Worm (Caenorhabditis elegans) whole organism, mixed stage, embryonic: ENCODE results near the gene C37C3.17.

Experiments used
- M03D4.4 ChIP-seq: sonication (generic microtip); optimal IDR thresholded peaks from 2 replicates; lab custom pipeline; 2017; ENCODE audit warnings: mild to moderate bottlenecking, missing genetic modification characterization, missing compliant biosample characterization
- bed-3 ChIP-seq: fragments of 200-800 bp; sonication (Bioruptor generic); optimal IDR thresholded peaks from 3 replicates; lab custom pipeline; 2018; ENCODE audit warnings: mild to moderate bottlenecking, missing genetic modification characterization, moderate library complexity, missing compliant biosample characterization
- blmp-1 ChIP-seq: fragments of 150-350 bp; optimal IDR thresholded peaks from 2 replicates; lab custom pipeline; 2014; ENCODE audit warnings: missing biosample characterization, missing genetic modification characterization
- ceh-39 ChIP-seq: fragments of 150-350 bp; optimal IDR thresholded peaks from 2 replicates; lab custom pipeline; 2014; ENCODE audit warnings: missing biosample characterization, missing genetic modification characterization
- ceh-43 ChIP-seq: fragments of 200-800 bp; sonication (Bioruptor generic); optimal IDR thresholded peaks from 2 replicates; lab custom pipeline; 2018; ENCODE audit warnings: mild to moderate bottlenecking, missing genetic modification characterization, moderate library complexity, missing compliant biosample characterization
- ceh-83 ChIP-seq: fragments of 200-800 bp; sonication (Bioruptor generic); optimal IDR thresholded peaks from 2 replicates; lab custom pipeline; 2018; ENCODE audit warnings: mild to moderate bottlenecking, missing genetic modification characterization, missing compliant biosample characterization
- ces-1 ChIP-seq: fragments of 150-350 bp; optimal IDR thresholded peaks from 2 replicates; lab custom pipeline; 2014; ENCODE audit warnings: missing biosample characterization, missing genetic modification reagents, missing genetic modification characterization
- cnd-1 ChIP-seq: fragments of 200-800 bp; sonication (Bioruptor generic); optimal IDR thresholded peaks from 2 replicates; lab custom pipeline; 2018; ENCODE audit warnings: mild to moderate bottlenecking, missing genetic modification characterization, missing compliant biosample characterization
- drap-1 ChIP-seq: fragments of 200-800 bp; sonication (Bioruptor generic); optimal IDR thresholded peaks from 3 replicates; lab custom pipeline; 2018; ENCODE audit warnings: mild to moderate bottlenecking, missing genetic modification characterization, missing compliant biosample characterization
- elt-1 ChIP-seq: sonication (generic microtip); optimal IDR thresholded peaks from 2 replicates; lab custom pipeline; 2017; ENCODE audit warnings: missing genetic modification characterization, mild to moderate bottlenecking, missing compliant biosample characterization, antibody characterized with exemption, moderate library complexity, borderline replicate concordance; ENCODE audit not compliant: insufficient read depth
- elt-3 ChIP-seq: fragments of 150-350 bp; optimal IDR thresholded peaks from 2 replicates; lab custom pipeline; 2014; ENCODE audit warnings: missing biosample characterization, missing genetic modification characterization
- flh-1 ChIP-seq: fragments of 200-800 bp; sonication (Bioruptor generic); optimal IDR thresholded peaks from 2 replicates; lab custom pipeline; 2018; ENCODE audit warnings: mild to moderate bottlenecking, missing genetic modification characterization, moderate library complexity, missing compliant biosample characterization
- ham-2 ChIP-seq: fragments of 200-800 bp; sonication (Bioruptor generic); optimal IDR thresholded peaks from 2 replicates; lab custom pipeline; 2018; ENCODE audit warnings: mild to moderate bottlenecking, missing genetic modification characterization, missing compliant biosample characterization
- hlh-1 ChIP-seq: fragments of 150-350 bp; optimal IDR thresholded peaks from 2 replicates; lab custom pipeline; 2014; ENCODE audit warnings: missing biosample characterization, missing genetic modification reagents, missing genetic modification characterization
- lin-13 ChIP-seq: fragments of 150-350 bp; optimal IDR thresholded peaks from 2 replicates; lab custom pipeline; 2014; ENCODE audit warnings: missing biosample characterization, missing genetic modification characterization
- lin-32 ChIP-seq: fragments of 200-800 bp; sonication (Bioruptor generic); optimal IDR thresholded peaks from 2 replicates; lab custom pipeline; 2018; ENCODE audit warnings: mild to moderate bottlenecking, missing genetic modification characterization, missing compliant biosample characterization
- lsy-2 ChIP-seq: fragments of 150-350 bp; optimal IDR thresholded peaks from 2 replicates; lab custom pipeline; 2014; ENCODE audit warnings: missing biosample characterization, missing genetic modification characterization
- mab-5 ChIP-seq: fragments of 150-350 bp; optimal IDR thresholded peaks from 2 replicates; lab custom pipeline; 2014; ENCODE audit warnings: missing biosample characterization, missing genetic modification characterization
- mep-1 ChIP-seq: fragments of 150-350 bp; optimal IDR thresholded peaks from 2 replicates; lab custom pipeline; 2017; ENCODE audit warnings: missing biosample characterization, missing genetic modification reagents, missing genetic modification characterization, inconsistent platforms
- mls-2 ChIP-seq: sonication (generic microtip); optimal IDR thresholded peaks from 2 replicates; lab custom pipeline; 2016; ENCODE audit warnings: mild to moderate bottlenecking, missing genetic modification characterization, moderate library complexity, missing compliant biosample characterization
- nhr-2 ChIP-seq: fragments of 150-350 bp; optimal IDR thresholded peaks from 2 replicates; lab custom pipeline; 2014; ENCODE audit warnings: missing biosample characterization, missing genetic modification characterization
- nhr-237 ChIP-seq: fragments of 150-350 bp; optimal IDR thresholded peaks from 2 replicates; lab custom pipeline; 2014; ENCODE audit warnings: missing biosample characterization, missing genetic modification characterization
- nhr-28 ChIP-seq: fragments of 150-350 bp; optimal IDR thresholded peaks from 2 replicates; lab custom pipeline; 2014; ENCODE audit warnings: missing biosample characterization, missing genetic modification characterization
- nhr-76 ChIP-seq: sonication (generic microtip); optimal IDR thresholded peaks from 2 replicates; lab custom pipeline; 2017; ENCODE audit warnings: missing biosample characterization, missing genetic modification characterization
- pha-4 ChIP-seq: fragments of 150-350 bp; optimal IDR thresholded peaks from 2 replicates; lab custom pipeline; 2018; ENCODE audit warnings: missing biosample characterization, missing genetic modification reagents, missing genetic modification characterization
- sem-2 ChIP-seq: fragments of 200-800 bp; sonication (Bioruptor generic); optimal IDR thresholded peaks from 2 replicates; lab custom pipeline; 2018; ENCODE audit warnings: mild to moderate bottlenecking, missing genetic modification characterization, missing compliant biosample characterization
- snpc-4 ChIP-seq: fragments of 150-350 bp; optimal IDR thresholded peaks from 2 replicates; lab custom pipeline; 2014; ENCODE audit warnings: missing biosample characterization, missing genetic modification characterization
- sptf-1 ChIP-seq: sonication (generic microtip); optimal IDR thresholded peaks from 2 replicates; lab custom pipeline; 2017; ENCODE audit warnings: mild to moderate bottlenecking, missing genetic modification characterization, moderate library complexity, missing compliant biosample characterization
- tbx-8 ChIP-seq: fragments of 200-800 bp; sonication (Bioruptor generic); optimal IDR thresholded peaks from 2 replicates; lab custom pipeline; 2018; ENCODE audit warnings: mild to moderate bottlenecking, missing genetic modification characterization, moderate library complexity, missing compliant biosample characterization
- unc-120 ChIP-seq: sonication (generic microtip); optimal IDR thresholded peaks from 2 replicates; lab custom pipeline; 2017; ENCODE audit warnings: missing genetic modification characterization, missing compliant biosample characterization; ENCODE audit not compliant: poor library complexity, severe bottlenecking
- unc-39 ChIP-seq: fragments of 150-350 bp; optimal IDR thresholded peaks from 2 replicates; lab custom pipeline; 2014; ENCODE audit warnings: missing biosample characterization, missing genetic modification characterization
- unc-62 ChIP-seq: fragments of 150-350 bp; optimal IDR thresholded peaks from 2 replicates; lab custom pipeline; 2014; ENCODE audit warnings: missing biosample characterization, missing genetic modification reagents, missing genetic modification characterization
- zip-8 ChIP-seq: fragments of 150-350 bp; optimal IDR thresholded peaks from 2 replicates; lab custom pipeline; 2014; ENCODE audit warnings: missing biosample characterization, missing genetic modification characterization
- ztf-11 ChIP-seq: fragments of 150-350 bp; optimal IDR thresholded peaks from 2 replicates; lab custom pipeline; 2014; ENCODE audit warnings: missing biosample characterization, missing genetic modification characterization

The C37C3.17 gene

DNA sequence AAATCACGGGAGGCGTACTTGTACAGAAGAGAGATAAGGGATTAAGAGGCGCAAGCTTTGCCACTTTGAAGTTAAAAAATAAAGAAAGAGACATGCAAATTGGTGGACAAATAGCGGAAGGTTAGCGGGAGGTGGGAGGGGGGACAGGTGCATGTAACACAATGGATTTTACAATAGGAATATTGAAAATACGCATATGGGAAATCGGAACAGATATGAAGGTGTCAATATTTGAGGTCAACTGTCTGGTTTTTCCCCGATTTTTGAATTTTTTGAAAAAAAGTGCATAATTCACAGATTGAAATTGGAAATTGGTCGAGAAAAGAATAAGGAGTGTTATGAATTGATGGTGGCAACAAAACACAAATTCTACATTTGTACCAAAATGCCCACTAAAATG, at the start of gene C37C3.17:
C37C3.17 (minus strand) TSS at position 101 of the 400 bp plus-strand sequence.
- TF ChIP-seq ham-2 (GFP tag; lab: Kevin White, UChicago) (no peak), mls-2 (no peak), elt-3 (no peak), ceh-83 (no peak), lsy-2 (tag; lab: Kevin White, UChicago) (no peak), ztf-11 (no peak), pha-4 (tag; lab: Kevin White, UChicago) (no peak), lin-13 (tag; lab: Kevin White, UChicago) (no peak), nhr-76 (no peak), drap-1 (GFP tag; lab: Kevin White, UChicago) (no peak), mep-1 (tag; lab: Kevin White, UChicago) (no peak), bed-3 (GFP tag; lab: Kevin White, UChicago) (no peak), nhr-237 (tag; lab: Kevin White, UChicago) (no peak), elt-1 (no peak), unc-120 (tag; lab: Kevin White, UChicago) (no peak), mab-5 (tag; lab: Kevin White, UChicago) (no peak), cnd-1 (tag; lab: Kevin White, UChicago) (no peak), zip-8 (tag; lab: Kevin White, UChicago) (no peak)
- TF ChIP-seq, all 35 proteins: peak for 0

DNA sequence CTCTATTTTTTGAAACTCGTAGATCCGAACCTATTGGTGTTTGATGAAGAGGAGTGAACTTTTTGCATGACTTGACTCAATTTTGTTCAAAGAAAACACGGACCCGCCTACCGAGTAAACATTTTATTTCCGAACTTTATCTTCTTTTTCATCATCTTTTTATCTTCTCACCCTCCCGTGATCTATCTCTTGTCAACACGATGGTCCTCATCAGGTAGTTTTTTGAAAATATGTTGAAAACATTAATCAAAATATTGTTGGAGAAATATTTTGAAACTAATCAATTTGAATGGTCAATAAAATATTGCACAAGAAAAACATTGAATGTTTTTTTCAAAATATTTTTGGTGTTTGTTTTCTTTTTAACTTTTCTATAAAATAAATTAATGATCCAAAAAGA, 46.7 kb upstream of the C37C3.17 start:
- no peak for TF ChIP-seq flh-1
- no peak for TF ChIP-seq mls-2
- TF ChIP-seq nhr-237 (tag; lab: Kevin White, UChicago): no peak
- TF ChIP-seq nhr-76: no peak
- no peak for TF ChIP-seq ztf-11
- TF ChIP-seq sem-2 (GFP tag; lab: Kevin White, UChicago): no peak
- no peak for TF ChIP-seq nhr-2 (tag; lab: Kevin White, UChicago)
- no peak for TF ChIP-seq zip-8 (tag; lab: Kevin White, UChicago)
- no peak for TF ChIP-seq sptf-1 (tag; lab: Kevin White, UChicago)
- TF ChIP-seq ceh-83: no peak
- TF ChIP-seq unc-62: no peak
- TF ChIP-seq snpc-4 (tag; lab: Kevin White, UChicago): no peak
- TF ChIP-seq lsy-2 (tag; lab: Kevin White, UChicago): no peak
- TF ChIP-seq ham-2 (GFP tag; lab: Kevin White, UChicago): no peak
- no peak for TF ChIP-seq bed-3 (GFP tag; lab: Kevin White, UChicago)
- TF ChIP-seq hlh-1 (tag; lab: Kevin White, UChicago): no peak
- no peak for TF ChIP-seq unc-39 (tag; lab: Kevin White, UChicago)
- no peak for TF ChIP-seq blmp-1
- no peak for TF ChIP-seq lin-32
- TF ChIP-seq, all 35 proteins: peak for 0

DNA sequence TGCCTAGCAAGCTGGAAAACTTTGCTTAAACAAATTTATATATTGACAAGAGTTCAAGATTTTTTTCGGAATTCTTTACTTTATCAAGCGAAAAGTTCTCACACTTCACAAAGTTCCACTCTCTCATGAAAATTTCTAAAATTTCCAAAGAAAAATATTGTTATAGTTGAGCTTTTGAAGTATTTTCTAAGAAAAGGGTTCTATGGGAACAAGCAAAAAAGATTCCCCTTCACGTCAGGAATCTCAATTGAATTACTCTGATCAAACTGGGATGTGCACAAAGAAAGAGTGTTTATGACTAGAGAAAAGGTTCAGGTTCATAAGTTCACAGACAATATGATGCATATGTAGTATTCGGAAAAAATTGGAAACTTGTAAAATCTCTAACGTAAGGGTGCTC, 42.7 kb upstream of the C37C3.17 start:
- TF ChIP-seq ceh-83: no peak
- no peak for TF ChIP-seq sem-2 (GFP tag; lab: Kevin White, UChicago)
- TF ChIP-seq mls-2: no peak
- no peak for TF ChIP-seq tbx-8
- TF ChIP-seq flh-1: no peak
- no peak for TF ChIP-seq drap-1 (GFP tag; lab: Kevin White, UChicago)
- TF ChIP-seq nhr-2 (tag; lab: Kevin White, UChicago): no peak
- TF ChIP-seq nhr-76: no peak
- TF ChIP-seq elt-1: no peak
- no peak for TF ChIP-seq sptf-1 (tag; lab: Kevin White, UChicago)
- TF ChIP-seq bed-3 (GFP tag; lab: Kevin White, UChicago): no peak
- TF ChIP-seq ceh-39 (tag; lab: Kevin White, UChicago): no peak
- no peak for TF ChIP-seq ces-1 (GFP tag; lab: Kevin White, UChicago)
- no peak for TF ChIP-seq mep-1 (tag; lab: Kevin White, UChicago)
- no peak for TF ChIP-seq hlh-1 (tag; lab: Kevin White, UChicago)
- TF ChIP-seq ham-2 (GFP tag; lab: Kevin White, UChicago): no peak
- TF ChIP-seq ztf-11: no peak
- TF ChIP-seq unc-120 (tag; lab: Kevin White, UChicago): no peak
- TF ChIP-seq nhr-28 (tag; lab: Kevin White, UChicago): no peak
- TF ChIP-seq lin-13 (tag; lab: Kevin White, UChicago): no peak

DNA sequence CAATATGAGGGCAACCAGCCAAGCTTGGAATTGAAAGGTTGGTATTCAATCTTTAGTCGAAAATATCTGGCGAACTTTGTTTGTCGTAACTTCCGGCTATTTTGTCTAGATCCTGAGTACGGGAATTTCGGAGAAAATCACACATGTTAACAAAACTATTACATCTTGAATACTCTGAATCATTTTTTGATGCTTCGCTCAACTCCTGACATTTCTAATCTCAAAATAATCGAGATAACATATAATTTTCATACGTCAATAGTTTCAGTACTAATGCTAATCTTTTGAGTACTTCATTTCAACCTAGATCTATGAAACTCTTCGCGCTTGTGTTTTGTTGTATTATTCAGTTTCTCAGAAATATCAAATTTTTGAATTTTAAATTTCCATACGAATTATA, 39.5 kb upstream of the C37C3.17 start:
- TF ChIP-seq sem-2 (GFP tag; lab: Kevin White, UChicago) (no peak), lin-32 (no peak), ham-2 (GFP tag; lab: Kevin White, UChicago) (no peak), ceh-83 (no peak), mab-5 (tag; lab: Kevin White, UChicago) (no peak), ceh-43 (GFP tag; lab: Kevin White, UChicago) (no peak), M03D4.4 (no peak), unc-39 (tag; lab: Kevin White, UChicago) (no peak), ceh-39 (tag; lab: Kevin White, UChicago) (no peak), elt-3 (no peak), drap-1 (GFP tag; lab: Kevin White, UChicago) (no peak), lin-13 (tag; lab: Kevin White, UChicago) (no peak), nhr-76 (no peak), nhr-2 (tag; lab: Kevin White, UChicago) (no peak), flh-1 (no peak), pha-4 (tag; lab: Kevin White, UChicago) (no peak), unc-62 (no peak), nhr-28 (tag; lab: Kevin White, UChicago) (no peak)
